Worm (Caenorhabditis elegans) whole organism, L3 larva: ENCODE data around the gene snr-5.

Source experiments
- R02D3.7 ChIP-seq: fragments of 150-350 bp; optimal IDR thresholded peaks from 2 replicates; lab custom pipeline; 2014; ENCODE audit warnings: missing biosample characterization, missing genetic modification characterization
- ceh-28 ChIP-seq: fragments of 150-350 bp; optimal IDR thresholded peaks from 2 replicates; lab custom pipeline; 2014; ENCODE audit warnings: missing biosample characterization, missing genetic modification reagents, missing genetic modification characterization
- ceh-82 ChIP-seq: fragments of 150-350 bp; optimal IDR thresholded peaks from 2 replicates; lab custom pipeline; 2014; ENCODE audit warnings: missing biosample characterization, missing genetic modification characterization
- ceh-9 ChIP-seq: sonication (generic microtip); optimal IDR thresholded peaks from 2 replicates; lab custom pipeline; 2018; ENCODE audit warnings: missing biosample characterization, missing genetic modification characterization
- daf-12 ChIP-seq: fragments of 150-350 bp; optimal IDR thresholded peaks from 2 replicates; lab custom pipeline; 2014; ENCODE audit warnings: missing biosample characterization, missing genetic modification reagents, missing genetic modification characterization
- egl-27 ChIP-seq: sonication (generic microtip); optimal IDR thresholded peaks from 4 replicates; lab custom pipeline; 2017; ENCODE audit warnings: missing biosample characterization, missing genetic modification reagents, missing genetic modification characterization
- egl-5 ChIP-seq: fragments of 150-350 bp; optimal IDR thresholded peaks from 2 replicates; lab custom pipeline; 2017; ENCODE audit warnings: missing biosample characterization, missing genetic modification reagents, missing genetic modification characterization, inconsistent platforms
- elt-1 ChIP-seq: fragments of 150-350 bp; optimal IDR thresholded peaks from 2 replicates; lab custom pipeline; 2014; ENCODE audit warnings: missing biosample characterization, missing genetic modification characterization
- elt-2 ChIP-seq: sonication (generic microtip); optimal IDR thresholded peaks from 2 replicates; lab custom pipeline; 2016; ENCODE audit warnings: missing genetic modification reagents, mild to moderate bottlenecking, missing genetic modification characterization, missing compliant biosample characterization
- elt-3 ChIP-seq, 3 experiments: fragments of 150-350 bp in 1 of 3; sonication (generic microtip) in 2 of 3; optimal IDR thresholded peaks; 2 replicates in 2 of 3; 4 replicates in 1 of 3; lab custom pipeline; 2014 to 2017; ENCODE audit warnings: missing biosample characterization in 3 of 3, missing genetic modification characterization in 3 of 3
- eor-1 ChIP-seq, 2 experiments: fragments of 150-350 bp; optimal IDR thresholded peaks; 2 replicates each; lab custom pipeline; 2014 to 2018; ENCODE audit warnings: missing biosample characterization in 2 of 2, missing genetic modification characterization in 2 of 2
- fkh-2 ChIP-seq: fragments of 150-350 bp; optimal IDR thresholded peaks from 2 replicates; lab custom pipeline; 2014; ENCODE audit warnings: missing biosample characterization, missing genetic modification reagents, missing genetic modification characterization
- hmg-11 ChIP-seq: sonication (generic microtip); optimal IDR thresholded peaks from 2 replicates; lab custom pipeline; 2016; ENCODE audit warnings: missing genetic modification characterization, missing compliant biosample characterization
- lin-39 ChIP-seq: fragments of 150-350 bp; optimal IDR thresholded peaks from 2 replicates; lab custom pipeline; 2018; ENCODE audit warnings: missing biosample characterization, missing genetic modification reagents, missing genetic modification characterization
- lsy-12 ChIP-seq: sonication (generic microtip); optimal IDR thresholded peaks from 2 replicates; lab custom pipeline; 2016; ENCODE audit warnings: mild to moderate bottlenecking, missing genetic modification characterization, missing compliant biosample characterization
- mml-1 ChIP-seq: fragments of 150-350 bp; sonication (generic microtip); optimal IDR thresholded peaks from 3 replicates; lab custom pipeline; 2014; ENCODE audit warnings: missing biosample characterization, missing genetic modification characterization
- nfya-1 ChIP-seq: sonication (generic microtip); optimal IDR thresholded peaks from 2 replicates; lab custom pipeline; 2017; ENCODE audit warnings: missing genetic modification characterization, mild to moderate bottlenecking, missing compliant biosample characterization, antibody characterized with exemption, moderate library complexity; ENCODE audit not compliant: insufficient read depth
- nhr-11 ChIP-seq: fragments of 150-350 bp; optimal IDR thresholded peaks from 2 replicates; lab custom pipeline; 2014; ENCODE audit warnings: missing biosample characterization, missing genetic modification characterization
- nhr-23 ChIP-seq: fragments of 150-350 bp; optimal IDR thresholded peaks from 2 replicates; lab custom pipeline; 2014; ENCODE audit warnings: missing biosample characterization, missing genetic modification reagents, missing genetic modification characterization
- nhr-25 ChIP-seq: sonication (generic microtip); optimal IDR thresholded peaks from 2 replicates; lab custom pipeline; 2017; ENCODE audit warnings: missing biosample characterization, missing genetic modification characterization
- nhr-28 ChIP-seq: fragments of 150-350 bp; optimal IDR thresholded peaks from 2 replicates; lab custom pipeline; 2014; ENCODE audit warnings: missing biosample characterization, missing genetic modification characterization
- nhr-43 ChIP-seq: sonication (generic microtip); optimal IDR thresholded peaks from 2 replicates; lab custom pipeline; 2016; ENCODE audit warnings: mild to moderate bottlenecking, missing genetic modification characterization, missing compliant biosample characterization; ENCODE audit not compliant: poor library complexity, severe bottlenecking
- nhr-67 ChIP-seq: fragments of 150-350 bp; optimal IDR thresholded peaks from 2 replicates; lab custom pipeline; 2014; ENCODE audit warnings: missing biosample characterization, missing genetic modification characterization
- nhr-77 ChIP-seq: fragments of 150-350 bp; optimal IDR thresholded peaks from 2 replicates; lab custom pipeline; 2014; ENCODE audit warnings: missing biosample characterization, missing genetic modification characterization
- sea-2 ChIP-seq: fragments of 150-350 bp; sonication (generic microtip); optimal IDR thresholded peaks from 4 replicates; lab custom pipeline; 2014; ENCODE audit warnings: missing biosample characterization, missing genetic modification reagents, missing genetic modification characterization
- skn-1 ChIP-seq: fragments of 150-350 bp; optimal IDR thresholded peaks from 2 replicates; lab custom pipeline; 2014; ENCODE audit warnings: missing biosample characterization, missing genetic modification characterization
- snpc-4 ChIP-seq: fragments of 150-350 bp; optimal IDR thresholded peaks from 2 replicates; lab custom pipeline; 2014; ENCODE audit warnings: missing biosample characterization, missing genetic modification characterization
- tbx-2 ChIP-seq: sonication (generic microtip); optimal IDR thresholded peaks from 2 replicates; lab custom pipeline; 2016; ENCODE audit warnings: mild to moderate bottlenecking, missing genetic modification characterization, missing compliant biosample characterization
- zag-1 ChIP-seq: fragments of 150-350 bp; optimal IDR thresholded peaks from 2 replicates; lab custom pipeline; 2014; ENCODE audit warnings: missing biosample characterization, missing genetic modification characterization

snr-5 gene

ce11 chrIII:7861535-7862120 is at the start of gene snr-5:
TSS of gene snr-5 (plus strand) at chrIII:7862070.
- TF ChIP-seq nhr-28 (tag; lab: Kevin White, UChicago) (no peak), hmg-11 (peak; percentile 31), nfya-1 (peak; percentile 40)

DNA sequence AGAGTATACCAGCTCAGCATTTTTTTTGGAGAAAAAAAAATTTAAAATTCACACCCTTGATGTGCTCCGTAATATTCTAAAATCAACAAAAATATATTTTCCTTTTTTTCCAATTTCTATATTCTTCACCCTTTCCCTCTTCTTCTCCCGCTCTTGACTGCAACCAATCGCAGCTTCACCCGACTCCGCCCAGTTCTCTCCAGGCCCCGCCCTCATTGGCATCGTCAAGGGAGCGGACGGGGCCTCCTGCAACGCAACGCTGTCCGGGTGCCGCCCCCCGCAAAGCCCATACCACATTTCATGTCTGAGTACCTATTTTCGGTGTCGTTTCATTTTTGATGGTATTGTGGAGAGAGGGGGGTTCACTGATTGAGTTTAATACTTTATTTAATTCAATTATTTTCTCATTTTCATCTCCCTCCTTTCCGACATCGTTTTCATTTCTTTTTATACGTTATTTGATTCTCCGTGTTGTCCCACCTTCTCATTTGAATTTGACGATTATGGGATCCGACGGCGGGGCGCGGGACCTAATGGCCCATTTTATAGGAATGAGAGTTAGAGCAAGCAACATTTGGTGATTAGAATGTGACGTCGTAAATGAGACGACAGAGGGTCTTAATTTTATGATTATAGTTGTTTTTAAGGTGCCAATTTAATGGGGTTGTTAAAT is 49.5 kb upstream of the snr-5 start:
- TF ChIP-seq daf-12 (tag; lab: Kevin White, UChicago) (no peak), egl-5 (tag; lab: Kevin White, UChicago) (peak; percentile 100), elt-2 (tag; lab: Kevin White, UChicago) (no peak), ceh-82 (tag; lab: Kevin White, UChicago) (no peak), nhr-28 (tag; lab: Kevin White, UChicago) (no peak), zag-1 (tag; lab: Kevin White, UChicago) (no peak), mml-1 (tag; lab: Kevin White, UChicago) (no peak), nhr-77 (tag; lab: Kevin White, UChicago) (no peak), sea-2 (GFP tag; lab: Kevin White, UChicago) (no peak), tbx-2 (no peak), lin-39 (tag; lab: Kevin White, UChicago) (no peak), nhr-11 (tag; lab: Kevin White, UChicago) (no peak), nfya-1 (peak; percentile 96)

DNA sequence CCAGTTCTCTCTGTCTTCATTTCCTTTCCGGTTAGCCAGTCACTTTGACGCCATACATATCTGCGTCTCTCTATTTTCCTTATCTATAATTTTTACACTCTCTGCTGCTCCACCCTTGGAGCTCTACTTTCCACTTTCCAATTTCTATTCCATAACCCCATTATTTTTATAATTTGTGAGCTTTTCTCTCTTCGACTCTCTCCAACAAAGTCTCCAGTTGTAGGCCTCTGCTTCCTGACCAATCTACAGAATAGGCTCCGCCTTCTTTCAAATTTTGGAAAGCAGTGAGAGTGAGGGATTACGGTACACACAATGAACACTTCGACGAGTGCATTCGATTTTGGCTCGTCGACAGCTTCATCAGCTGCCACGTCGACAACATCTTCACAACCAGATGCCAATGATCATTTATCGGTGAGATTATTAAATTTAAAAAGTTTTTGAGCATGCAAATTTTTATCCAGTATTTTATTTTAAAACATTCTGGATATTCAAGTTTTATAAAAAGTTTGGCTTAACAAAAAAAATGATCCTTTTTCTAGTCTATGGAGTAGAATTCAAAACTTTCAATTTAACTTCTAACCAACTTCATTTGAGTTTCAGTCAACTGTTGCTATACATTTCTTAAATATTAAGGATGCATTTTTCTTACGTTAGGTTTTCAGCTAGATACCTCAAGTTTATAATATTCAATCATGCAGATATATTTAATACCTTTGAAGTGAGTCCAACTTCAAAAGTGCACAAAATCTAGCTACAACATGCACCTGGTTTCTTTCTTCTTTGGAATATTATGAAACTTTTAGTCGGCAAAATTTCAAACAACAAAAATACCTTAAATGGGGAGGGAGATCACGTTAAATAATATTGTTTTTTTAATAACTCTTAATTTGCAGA is 47.5 kb upstream of the snr-5 start, which contains the start of gene egl-5:
Gene egl-5, plus strand, starts transcription at position 216 of the 897 bp plus-strand sequence.
- no peak for TF ChIP-seq lsy-12 (tag; lab: Kevin White, UChicago)
- TF ChIP-seq lin-39 (tag; lab: Kevin White, UChicago): no peak
- TF ChIP-seq elt-1: no peak
- TF ChIP-seq nhr-23 (tag; lab: Kevin White, UChicago): peak; percentile 100
- TF ChIP-seq ceh-9 (tag; lab: Kevin White, UChicago): no peak
- no peak for TF ChIP-seq egl-27
- TF ChIP-seq nfya-1: peak; percentile 79
- no peak for TF ChIP-seq eor-1 (tag; optimal IDR thresholded peaks at IDR 0.05; lab: Kevin White, UChicago)
- TF ChIP-seq nhr-43 (tag; lab: Kevin White, UChicago): no peak
- TF ChIP-seq zag-1 (tag; lab: Kevin White, UChicago): no peak
- TF ChIP-seq skn-1: peak; percentile 100
- TF ChIP-seq ceh-28 (tag; lab: Kevin White, UChicago): no peak
- TF ChIP-seq hmg-11: no peak
- no peak for TF ChIP-seq nhr-67
- TF ChIP-seq snpc-4 (tag; lab: Kevin White, UChicago): no peak
- TF ChIP-seq egl-5 (tag; lab: Kevin White, UChicago): peak; percentile 99
- no peak for TF ChIP-seq R02D3.7
- TF ChIP-seq fkh-2: no peak
- no peak for TF ChIP-seq elt-2 (tag; lab: Kevin White, UChicago)

ce11 chrIII:7815056-7815366 is 46.9 kb upstream of the snr-5 start:
- TF ChIP-seq lin-39 (tag; lab: Kevin White, UChicago) (no peak), nhr-25 (tag; lab: Kevin White, UChicago) (no peak), elt-3 (tag; optimal IDR thresholded peaks at IDR 0.05; lab: Kevin White, UChicago) (no peak), nfya-1 (no peak), mml-1 (tag; lab: Kevin White, UChicago) (no peak), sea-2 (GFP tag; lab: Kevin White, UChicago) (no peak), daf-12 (tag; lab: Kevin White, UChicago) (no peak)
- TF ChIP-seq, all 47 proteins: peak for 0
